Worm (Caenorhabditis elegans) whole organism, late embryonic: ENCODE results near the gene C05C9.3.

Experiments used
- C08G9.2 ChIP-seq: sonication (generic microtip); optimal IDR thresholded peaks from 2 replicates; lab custom pipeline; 2016; ENCODE audit warnings: mild to moderate bottlenecking, missing genetic modification characterization, moderate library complexity, missing compliant biosample characterization
- C38D4.7 ChIP-seq: fragments of 200-800 bp; sonication (Bioruptor generic); optimal IDR thresholded peaks from 2 replicates; lab custom pipeline; 2018; ENCODE audit warnings: mild to moderate bottlenecking, missing genetic modification characterization, moderate library complexity, missing compliant biosample characterization
- K02D7.2 ChIP-seq: sonication (generic microtip); optimal IDR thresholded peaks from 2 replicates; lab custom pipeline; 2017; ENCODE audit warnings: mild to moderate bottlenecking, missing genetic modification characterization, missing compliant biosample characterization
- T23F11.4 ChIP-seq: fragments of 200-800 bp; sonication (Bioruptor generic); optimal IDR thresholded peaks from 2 replicates; lab custom pipeline; 2018; ENCODE audit warnings: mild to moderate bottlenecking, missing genetic modification characterization, missing compliant biosample characterization
- ahr-1 ChIP-seq: sonication (generic microtip); optimal IDR thresholded peaks from 2 replicates; lab custom pipeline; 2016; ENCODE audit warnings: missing genetic modification characterization, missing compliant biosample characterization
- ama-1 ChIP-seq: fragments of 150-350 bp; optimal IDR thresholded peaks from 2 replicates; lab custom pipeline; 2014
- ceh-14 ChIP-seq: sonication (generic microtip); optimal IDR thresholded peaks from 2 replicates; lab custom pipeline; 2016; ENCODE audit warnings: missing genotype, missing genetic modification characterization, missing compliant biosample characterization
- ceh-18 ChIP-seq: sonication (generic microtip); optimal IDR thresholded peaks from 2 replicates; lab custom pipeline; 2016; ENCODE audit warnings: missing genetic modification characterization, missing compliant biosample characterization
- ceh-30 ChIP-seq: fragments of 150-350 bp; optimal IDR thresholded peaks from 2 replicates; lab custom pipeline; 2014; ENCODE audit warnings: missing biosample characterization, missing genetic modification characterization
- ceh-31 ChIP-seq: sonication (generic microtip); optimal IDR thresholded peaks from 2 replicates; lab custom pipeline; 2016; ENCODE audit warnings: missing genetic modification characterization, missing compliant biosample characterization
- ceh-34 ChIP-seq: sonication (generic microtip); optimal IDR thresholded peaks from 2 replicates; lab custom pipeline; 2016; ENCODE audit warnings: mild to moderate bottlenecking, missing genetic modification characterization, missing compliant biosample characterization
- ceh-45 ChIP-seq: fragments of 200-800 bp; sonication (Bioruptor generic); IDR thresholded peaks from 2 replicates; pipeline ENCODE4 v1.3.6; 2022; ENCODE audit warnings: missing genetic modification reagents, missing genetic modification characterization, missing compliant biosample characterization
- ceh-48 ChIP-seq: sonication (generic microtip); optimal IDR thresholded peaks from 2 replicates; lab custom pipeline; 2016; ENCODE audit warnings: missing genetic modification characterization, inconsistent platforms, missing compliant biosample characterization
- ceh-9 ChIP-seq: sonication (generic microtip); optimal IDR thresholded peaks from 2 replicates; lab custom pipeline; 2016; ENCODE audit warnings: mild to moderate bottlenecking, missing genetic modification characterization, inconsistent platforms, missing compliant biosample characterization
- dmd-4 ChIP-seq: sonication (generic microtip); optimal IDR thresholded peaks from 2 replicates; lab custom pipeline; 2016; ENCODE audit warnings: borderline replicate concordance, missing genetic modification characterization, missing compliant biosample characterization
- dve-1 ChIP-seq: sonication (generic microtip); optimal IDR thresholded peaks from 2 replicates; lab custom pipeline; 2017; ENCODE audit warnings: antibody characterized with exemption, mild to moderate bottlenecking, missing genetic modification characterization, missing compliant biosample characterization
- elt-2 ChIP-seq: sonication (generic microtip); optimal IDR thresholded peaks from 2 replicates; lab custom pipeline; 2016; ENCODE audit warnings: missing genetic modification reagents, missing genetic modification characterization, missing compliant biosample characterization
- elt-4 ChIP-seq: sonication (generic microtip); optimal IDR thresholded peaks from 2 replicates; lab custom pipeline; 2016; ENCODE audit warnings: missing genetic modification characterization, missing compliant biosample characterization
- ets-4 ChIP-seq: sonication (generic microtip); optimal IDR thresholded peaks from 2 replicates; lab custom pipeline; 2016; ENCODE audit warnings: missing genetic modification characterization, missing compliant biosample characterization
- eyg-1 ChIP-seq: sonication (generic microtip); optimal IDR thresholded peaks from 2 replicates; lab custom pipeline; 2016; ENCODE audit warnings: missing genotype, missing genetic modification characterization, missing compliant biosample characterization
- fax-1 ChIP-seq: sonication (generic microtip); optimal IDR thresholded peaks from 2 replicates; lab custom pipeline; 2016; ENCODE audit warnings: missing genotype, missing genetic modification characterization, missing compliant biosample characterization
- fkh-10 ChIP-seq: fragments of 150-350 bp; optimal IDR thresholded peaks from 2 replicates; lab custom pipeline; 2014; ENCODE audit warnings: missing biosample characterization, missing genetic modification reagents, missing genetic modification characterization
- fkh-6 ChIP-seq: sonication (generic microtip); optimal IDR thresholded peaks from 2 replicates; lab custom pipeline; 2016; ENCODE audit warnings: missing genetic modification characterization, missing compliant biosample characterization
- gmeb-2 ChIP-seq: sonication (generic microtip); optimal IDR thresholded peaks from 2 replicates; lab custom pipeline; 2016; ENCODE audit warnings: missing genetic modification characterization, inconsistent platforms, missing compliant biosample characterization
- hlh-13 ChIP-seq: fragments of 200-800 bp; sonication (Bioruptor generic); optimal IDR thresholded peaks from 2 replicates; lab custom pipeline; 2018; ENCODE audit warnings: mild to moderate bottlenecking, missing genetic modification characterization, missing compliant biosample characterization
- hlh-15 ChIP-seq: sonication (generic microtip); optimal IDR thresholded peaks from 2 replicates; lab custom pipeline; 2016; ENCODE audit warnings: missing genetic modification characterization, missing compliant biosample characterization
- hlh-6 ChIP-seq: sonication (generic microtip); optimal IDR thresholded peaks from 2 replicates; lab custom pipeline; 2016; ENCODE audit warnings: missing genotype, missing genetic modification characterization, missing compliant biosample characterization
- lim-6 ChIP-seq: sonication (generic microtip); optimal IDR thresholded peaks from 2 replicates; lab custom pipeline; 2016; ENCODE audit warnings: missing genetic modification characterization, missing compliant biosample characterization
- lin-11 ChIP-seq: fragments of 200-800 bp; sonication (Bioruptor generic); optimal IDR thresholded peaks from 2 replicates; lab custom pipeline; 2018; ENCODE audit warnings: mild to moderate bottlenecking, missing genetic modification characterization, missing compliant biosample characterization
- madf-2 ChIP-seq: sonication (generic microtip); optimal IDR thresholded peaks from 2 replicates; lab custom pipeline; 2017; ENCODE audit warnings: missing genetic modification characterization, missing compliant biosample characterization
- nfya-1 ChIP-seq: sonication (generic microtip); optimal IDR thresholded peaks from 2 replicates; lab custom pipeline; 2017; ENCODE audit warnings: missing genetic modification characterization, mild to moderate bottlenecking, missing compliant biosample characterization, antibody characterized with exemption, moderate library complexity
- nhr-11 ChIP-seq: fragments of 150-350 bp; optimal IDR thresholded peaks from 2 replicates; lab custom pipeline; 2014; ENCODE audit warnings: missing biosample characterization, missing genetic modification characterization
- npax-4 ChIP-seq: sonication (generic microtip); optimal IDR thresholded peaks from 2 replicates; lab custom pipeline; 2016; ENCODE audit warnings: missing genetic modification characterization, missing compliant biosample characterization
- odd-2 ChIP-seq: sonication (generic microtip); optimal IDR thresholded peaks from 2 replicates; lab custom pipeline; 2017; ENCODE audit warnings: antibody characterized with exemption, mild to moderate bottlenecking, missing genetic modification characterization, missing compliant biosample characterization
- pat-9 ChIP-seq: fragments of 200-800 bp; sonication (Bioruptor generic); optimal IDR thresholded peaks from 2 replicates; lab custom pipeline; 2018; ENCODE audit warnings: mild to moderate bottlenecking, missing genetic modification characterization, moderate library complexity, missing compliant biosample characterization
- pax-1 ChIP-seq: fragments of 150-350 bp; optimal IDR thresholded peaks from 2 replicates; lab custom pipeline; 2014; ENCODE audit warnings: missing biosample characterization, missing genetic modification characterization
- pha-2 ChIP-seq: sonication (generic microtip); optimal IDR thresholded peaks from 2 replicates; lab custom pipeline; 2017; ENCODE audit warnings: mild to moderate bottlenecking, missing genetic modification characterization, missing compliant biosample characterization
- pha-4 ChIP-seq: fragments of 150-350 bp; optimal IDR thresholded peaks from 2 replicates; lab custom pipeline; 2018; ENCODE audit warnings: missing biosample characterization, missing genetic modification reagents, missing genetic modification characterization
- pqm-1 ChIP-seq: sonication (generic microtip); optimal IDR thresholded peaks from 2 replicates; lab custom pipeline; 2016; ENCODE audit warnings: missing genetic modification characterization, missing compliant biosample characterization
- ref-2 ChIP-seq: sonication (generic microtip); optimal IDR thresholded peaks from 2 replicates; lab custom pipeline; 2016; ENCODE audit warnings: missing genetic modification characterization, missing compliant biosample characterization
- sdc-2 ChIP-seq: sonication (generic microtip); optimal IDR thresholded peaks from 2 replicates; lab custom pipeline; 2016; ENCODE audit warnings: missing genotype, missing genetic modification characterization, missing compliant biosample characterization
- sox-4 ChIP-seq: sonication (generic microtip); optimal IDR thresholded peaks from 2 replicates; lab custom pipeline; 2017; ENCODE audit warnings: mild to moderate bottlenecking, missing genetic modification characterization, inconsistent platforms, missing compliant biosample characterization
- tbx-2 ChIP-seq: sonication (generic microtip); optimal IDR thresholded peaks from 2 replicates; lab custom pipeline; 2016; ENCODE audit warnings: missing genetic modification characterization, missing compliant biosample characterization
- tbx-7 ChIP-seq: sonication (generic microtip); optimal IDR thresholded peaks from 2 replicates; lab custom pipeline; 2016; ENCODE audit warnings: missing genotype, missing genetic modification characterization, missing compliant biosample characterization
- ttx-3 ChIP-seq: sonication (generic microtip); optimal IDR thresholded peaks from 2 replicates; lab custom pipeline; 2016; ENCODE audit warnings: missing genetic modification reagents, missing genetic modification characterization, missing compliant biosample characterization
- unc-3 ChIP-seq, 2 experiments: fragments of 200-800 bp in 1 of 2; sonication (Bioruptor generic) in 1 of 2; sonication (generic microtip) in 1 of 2; conservative IDR thresholded peaks in 1 of 2; optimal IDR thresholded peaks in 1 of 2; 2 replicates each; pipeline versions ENCODE4 v1.3.6 to Lab custom; 2016 to 2022; ENCODE audit warnings: missing compliant biosample characterization in 2 of 2, missing genetic modification characterization in 2 of 2, missing genetic modification reagents in 1 of 2
- unc-42 ChIP-seq: sonication (generic microtip); optimal IDR thresholded peaks from 2 replicates; lab custom pipeline; 2016; ENCODE audit warnings: missing genotype, missing genetic modification characterization, missing compliant biosample characterization
- ztf-16 ChIP-seq: sonication (generic microtip); optimal IDR thresholded peaks from 2 replicates; lab custom pipeline; 2017; ENCODE audit warnings: missing genetic modification characterization, missing compliant biosample characterization

C05C9.3 gene

ce11 chrX:11095480-11095879, 57.1 kb downstream of the C05C9.3 start (continued):
- peak; percentile 66 for TF ChIP-seq C38D4.7 (GFP tag; lab: Kevin White, UChicago)
- TF ChIP-seq pax-1, result no peak
- no peak for TF ChIP-seq ceh-9
- TF ChIP-seq elt-2, result peak; percentile 83
- peak; percentile 78 for TF ChIP-seq ceh-31
- TF ChIP-seq pat-9 (tag; lab: Kevin White, UChicago), result peak; percentile 71
- peak; percentile 63; the same call in 1 of the 2 replicates for TF ChIP-seq ceh-45 (GFP tag; lab: Robert Waterston, UW)
- TF ChIP-seq ceh-48 (tag; lab: Kevin White, UChicago), result peak; percentile 62
- TF ChIP-seq unc-3 (GFP tag; conservative IDR thresholded peaks at IDR 0.05; lab: Robert Waterston, UW), result peak; percentile 77
- peak; percentile 55 for TF ChIP-seq unc-3 (tag; optimal IDR thresholded peaks at IDR 0.05; lab: Kevin White, UChicago)
- TF ChIP-seq ceh-18 (tag; lab: Kevin White, UChicago), result peak; percentile 76
- peak; percentile 22 for TF ChIP-seq ets-4
- TF ChIP-seq ceh-34 (tag; lab: Kevin White, UChicago), result peak; percentile 75
- no peak for TF ChIP-seq ceh-30
- peak; percentile 29 for TF ChIP-seq ahr-1 (tag; lab: Kevin White, UChicago)
- TF ChIP-seq pqm-1 (tag; lab: Kevin White, UChicago), result peak; percentile 47
- peak; percentile 67 for TF ChIP-seq elt-4
- TF ChIP-seq sdc-2 (tag; lab: Kevin White, UChicago), result peak; percentile 97
- TF ChIP-seq nhr-11, result no peak
- peak; percentile 34 for TF ChIP-seq hlh-13 (GFP tag; lab: Kevin White, UChicago)
- TF ChIP-seq T23F11.4 (GFP tag; lab: Kevin White, UChicago), result peak; percentile 39
- TF ChIP-seq ceh-14 (tag; lab: Kevin White, UChicago), result peak; percentile 37
- peak; percentile 71 for TF ChIP-seq madf-2 (tag; lab: Kevin White, UChicago)
- TF ChIP-seq pha-4 (tag; lab: Kevin White, UChicago), result no peak

ce11 chrX:11093985-11094593, 58.5 kb downstream of the C05C9.3 start:
- TF ChIP-seq ztf-16 (tag; lab: Kevin White, UChicago) (peak; percentile 95), hlh-15 (tag; lab: Kevin White, UChicago) (peak; percentile 89), nfya-1 (tag; lab: Kevin White, UChicago) (peak; percentile 99), pha-2 (tag; lab: Kevin White, UChicago) (no peak), sox-4 (tag; lab: Kevin White, UChicago) (peak; percentile 46), ref-2 (tag; lab: Kevin White, UChicago) (peak; percentile 98), tbx-7 (peak; percentile 78), odd-2 (no peak), ama-1 (no peak), ttx-3 (tag; lab: Kevin White, UChicago) (peak; percentile 76), madf-2 (tag; lab: Kevin White, UChicago) (peak; percentile 88), ceh-31 (peak; percentile 99), sdc-2 (tag; lab: Kevin White, UChicago) (peak; percentile 100), fax-1 (tag; lab: Kevin White, UChicago) (peak; percentile 51), dmd-4 (tag; lab: Kevin White, UChicago) (peak; percentile 88), fkh-10 (GFP tag; lab: Kevin White, UChicago) (peak; percentile 91), ceh-18 (tag; lab: Kevin White, UChicago) (peak; percentile 100), C38D4.7 (GFP tag; lab: Kevin White, UChicago) (peak; percentile 19), fkh-6 (tag; lab: Kevin White, UChicago) (peak; percentile 66), pat-9 (tag; lab: Kevin White, UChicago) (peak; percentile 54), lin-11 (tag; lab: Kevin White, UChicago) (peak; percentile 52), eyg-1 (tag; lab: Kevin White, UChicago) (peak; percentile 35), ahr-1 (tag; lab: Kevin White, UChicago) (peak; percentile 26), pax-1 (peak; percentile 96), C08G9.2 (tag; lab: Kevin White, UChicago) (peak; percentile 87), hlh-6 (tag; lab: Kevin White, UChicago) (peak; percentile 87), K02D7.2 (peak; percentile 63), tbx-2 (tag; lab: Kevin White, UChicago) (peak; percentile 97), ceh-9 (no peak), unc-3 (GFP tag; conservative IDR thresholded peaks at IDR 0.05; lab: Robert Waterston, UW) (peak; percentile 80), unc-3 (tag; optimal IDR thresholded peaks at IDR 0.05; lab: Kevin White, UChicago) (peak; percentile 89), lim-6 (tag; lab: Kevin White, UChicago) (peak; percentile 85), gmeb-2 (tag; lab: Kevin White, UChicago) (peak; percentile 48), unc-42 (tag; lab: Kevin White, UChicago) (peak; percentile 98), ceh-34 (tag; lab: Kevin White, UChicago) (peak; percentile 99), dve-1 (peak; percentile 99), ets-4 (peak; percentile 74), npax-4 (peak; percentile 15)
